Fruit fly (Drosophila melanogaster) whole organism: ENCODE measurements around the gene Cow.

Experiments
- CG8478 ChIP-seq: fragments of >200 bp; optimal IDR thresholded peaks from 2 replicates; lab custom pipeline; 2018; ENCODE audit warnings: inconsistent platforms
- Dll ChIP-seq: fragments of >200 bp; optimal IDR thresholded peaks from 2 replicates; lab custom pipeline; 2017
- psq ChIP-seq: fragments of >200 bp; optimal IDR thresholded peaks from 2 replicates; lab custom pipeline; 2017
- usp ChIP-seq: fragments of >200 bp; optimal IDR thresholded peaks from 2 replicates; lab custom pipeline; 2017; ENCODE audit warnings: missing biosample characterization, missing genetic modification characterization, mixed read lengths

DNA sequence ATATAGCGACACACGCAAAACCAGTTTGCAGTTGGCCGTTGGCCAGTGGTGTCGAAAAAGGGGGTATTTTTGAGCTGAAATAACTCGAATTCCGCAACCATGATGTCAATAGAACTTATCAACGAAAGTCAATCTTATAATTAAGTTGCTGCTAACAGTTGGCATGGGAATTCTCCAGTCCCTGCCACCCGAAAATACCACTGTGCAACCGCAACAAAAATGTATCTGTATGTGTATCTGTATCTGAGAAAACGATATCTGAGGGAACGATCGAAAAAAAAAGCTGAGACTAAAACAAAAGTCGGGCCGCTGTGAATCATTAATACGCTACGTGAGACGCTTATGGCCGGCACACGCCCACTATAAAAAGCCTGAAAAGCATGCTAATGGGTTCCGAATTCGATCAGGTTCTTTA, 66.0 kb downstream of the Cow start:
- TF ChIP-seq psq (no peak), CG8478 (no peak), Dll (no peak), usp (GFP tag; lab: Kevin White, UChicago) (no peak)
